Worm (Caenorhabditis elegans) whole organism, young adult: Measurements from ENCODE around the gene C06E1.7.

ENCODE experiments used
- B0019.2 ChIP-seq: fragments of 200-800 bp; sonication (Bioruptor generic); conservative IDR thresholded peaks from 2 replicates; pipeline ENCODE4 v1.3.6; 2022; ENCODE audit warnings: missing genetic modification reagents, missing genetic modification characterization, missing compliant biosample characterization
- F57A8.1 ChIP-seq: fragments of 200-800 bp; sonication (Bioruptor generic); optimal IDR thresholded peaks from 2 replicates; lab custom pipeline; 2018; ENCODE audit warnings: mild to moderate bottlenecking, missing genetic modification characterization, moderate library complexity, missing compliant biosample characterization
- K11D2.4 ChIP-seq: fragments of 200-800 bp; sonication (Bioruptor generic); IDR thresholded peaks from 2 replicates; pipeline ENCODE4 v1.3.6; 2022; ENCODE audit warnings: missing genetic modification reagents, missing genetic modification characterization, missing compliant biosample characterization
- Y53F4B.3 ChIP-seq: fragments of 200-800 bp; sonication (Bioruptor generic); IDR thresholded peaks from 2 replicates; pipeline ENCODE4 v1.3.6; 2022; ENCODE audit warnings: missing genetic modification reagents, missing genetic modification characterization, missing compliant biosample characterization
- Y53G8AR.9 ChIP-seq: fragments of 200-800 bp; sonication (Bioruptor generic); conservative IDR thresholded peaks from 2 replicates; pipeline ENCODE4 v1.3.6; 2022; ENCODE audit warnings: missing genetic modification reagents, missing genetic modification characterization, missing compliant biosample characterization
- akir-1 ChIP-seq: fragments of 200-800 bp; sonication (Bioruptor generic); optimal IDR thresholded peaks from 2 replicates; lab custom pipeline; 2018; ENCODE audit warnings: mild to moderate bottlenecking, missing genetic modification characterization, moderate library complexity, missing compliant biosample characterization
- aptf-3 ChIP-seq: fragments of 200-800 bp; sonication (Bioruptor generic); IDR thresholded peaks from 2 replicates; pipeline ENCODE4 v1.3.6; 2022; ENCODE audit warnings: missing genetic modification characterization, missing compliant biosample characterization
- attf-3 ChIP-seq: fragments of 200-800 bp; sonication (Bioruptor generic); conservative IDR thresholded peaks from 2 replicates; pipeline ENCODE4 v1.3.6; 2022; ENCODE audit warnings: missing genetic modification reagents, missing genetic modification characterization, missing compliant biosample characterization
- cebp-2 ChIP-seq: fragments of 200-800 bp; sonication (Bioruptor generic); IDR thresholded peaks from 2 replicates; pipeline ENCODE4 v1.3.6; 2022; ENCODE audit warnings: missing genetic modification characterization, missing compliant biosample characterization
- ceh-100 ChIP-seq: fragments of 200-800 bp; sonication (Bioruptor generic); IDR thresholded peaks from 2 replicates; pipeline ENCODE4 v1.3.6; 2022; ENCODE audit warnings: missing genetic modification reagents, missing genetic modification characterization, missing compliant biosample characterization
- ceh-58 ChIP-seq: fragments of 200-800 bp; sonication (Bioruptor generic); IDR thresholded peaks from 2 replicates; pipeline ENCODE4 v1.3.6; 2022; ENCODE audit warnings: missing genetic modification characterization, missing compliant biosample characterization
- die-1 ChIP-seq: sonication (generic microtip); optimal IDR thresholded peaks from 2 replicates; lab custom pipeline; 2016; ENCODE audit warnings: missing genotype, mild to moderate bottlenecking, missing genetic modification characterization, missing compliant biosample characterization
- dox-1 ChIP-seq: fragments of 200-800 bp; sonication (Bioruptor generic); IDR thresholded peaks from 2 replicates; pipeline ENCODE4 v1.3.6; 2022; ENCODE audit warnings: missing genetic modification reagents, missing genetic modification characterization, missing compliant biosample characterization
- dpl-1 ChIP-seq: fragments of 150-350 bp; optimal IDR thresholded peaks from 2 replicates; lab custom pipeline; 2014; ENCODE audit warnings: missing biosample characterization, missing genetic modification reagents, missing genetic modification characterization
- efl-1 ChIP-seq: fragments of 150-350 bp; optimal IDR thresholded peaks from 2 replicates; lab custom pipeline; 2014; ENCODE audit warnings: missing biosample characterization, missing genetic modification reagents, missing genetic modification characterization
- egl-18 ChIP-seq: fragments of 200-800 bp; sonication (Bioruptor generic); IDR thresholded peaks from 2 replicates; pipeline ENCODE4 v1.3.6; 2022; ENCODE audit warnings: missing genetic modification reagents, missing genetic modification characterization, missing compliant biosample characterization
- ets-4 ChIP-seq: fragments of 200-800 bp; sonication (Bioruptor generic); optimal IDR thresholded peaks from 2 replicates; lab custom pipeline; 2018; ENCODE audit warnings: mild to moderate bottlenecking, missing genetic modification characterization, missing compliant biosample characterization
- hmg-1.2 ChIP-seq: fragments of 200-800 bp; sonication (Bioruptor generic); IDR thresholded peaks from 2 replicates; pipeline ENCODE4 v1.3.6; 2022; ENCODE audit warnings: missing genetic modification reagents, missing genetic modification characterization, missing compliant biosample characterization
- hrde-1 ChIP-seq: sonication (generic microtip); optimal IDR thresholded peaks from 2 replicates; lab custom pipeline; 2016; ENCODE audit warnings: missing genetic modification characterization, mild to moderate bottlenecking, missing compliant biosample characterization, moderate library complexity, missing genotype, missing genetic modification reagents, borderline replicate concordance
- lin-54 ChIP-seq: fragments of 200-800 bp; sonication (Bioruptor generic); optimal IDR thresholded peaks from 2 replicates; lab custom pipeline; 2018; ENCODE audit warnings: mild to moderate bottlenecking, missing genetic modification characterization, missing compliant biosample characterization
- lsl-1 ChIP-seq: fragments of 200-800 bp; sonication (Bioruptor generic); optimal IDR thresholded peaks from 2 replicates; lab custom pipeline; 2018; ENCODE audit warnings: mild to moderate bottlenecking, missing genetic modification characterization, moderate library complexity, missing compliant biosample characterization
- lsy-27 ChIP-seq: sonication (generic microtip); optimal IDR thresholded peaks from 2 replicates; lab custom pipeline; 2017; ENCODE audit warnings: missing genetic modification characterization, mild to moderate bottlenecking, missing compliant biosample characterization, antibody characterized with exemption, missing genotype, borderline replicate concordance; ENCODE audit not compliant: insufficient read depth
- madf-10 ChIP-seq: sonication (generic microtip); optimal IDR thresholded peaks from 2 replicates; lab custom pipeline; 2016; ENCODE audit warnings: mild to moderate bottlenecking, missing genetic modification characterization, missing compliant biosample characterization
- madf-6 ChIP-seq: fragments of 200-800 bp; sonication (Bioruptor generic); IDR thresholded peaks from 2 replicates; pipeline ENCODE4 v1.3.6; 2022; ENCODE audit warnings: missing genetic modification reagents, missing genetic modification characterization, missing compliant biosample characterization
- mes-4 ChIP-seq: sonication (generic microtip); optimal IDR thresholded peaks from 2 replicates; lab custom pipeline; 2016; ENCODE audit warnings: missing genotype, missing genetic modification characterization, missing compliant biosample characterization
- nfya-1 ChIP-seq: sonication (generic microtip); optimal IDR thresholded peaks from 2 replicates; lab custom pipeline; 2017; ENCODE audit warnings: antibody characterized with exemption, missing compliant biosample characterization, missing genetic modification characterization, borderline replicate concordance; ENCODE audit not compliant: insufficient read depth
- nfyb-1 ChIP-seq: fragments of 200-800 bp; sonication (Bioruptor generic); IDR thresholded peaks from 2 replicates; pipeline ENCODE4 v1.3.6; 2022; ENCODE audit warnings: missing genetic modification reagents, missing genetic modification characterization, missing compliant biosample characterization
- nhr-120 ChIP-seq: fragments of 200-800 bp; sonication (Bioruptor generic); IDR thresholded peaks from 2 replicates; pipeline ENCODE4 v1.3.6; 2022; ENCODE audit warnings: missing genetic modification characterization, missing compliant biosample characterization
- nhr-27 ChIP-seq: fragments of 200-800 bp; sonication (Bioruptor generic); optimal IDR thresholded peaks from 2 replicates; lab custom pipeline; 2018; ENCODE audit warnings: mild to moderate bottlenecking, missing genetic modification characterization, moderate library complexity, missing compliant biosample characterization
- nhr-80 ChIP-seq: sonication (generic microtip); optimal IDR thresholded peaks from 2 replicates; lab custom pipeline; 2016; ENCODE audit warnings: missing genetic modification characterization, missing compliant biosample characterization
- nhr-90 ChIP-seq: sonication (generic microtip); optimal IDR thresholded peaks from 2 replicates; lab custom pipeline; 2016; ENCODE audit warnings: missing genotype, mild to moderate bottlenecking, missing genetic modification characterization, missing compliant biosample characterization
- pha-4 ChIP-seq: fragments of 150-350 bp; sonication (generic microtip); optimal IDR thresholded peaks from 2 replicates; lab custom pipeline; 2014; ENCODE audit warnings: missing biosample characterization, missing genetic modification reagents, missing genetic modification characterization
- rpc-1 ChIP-seq, 2 experiments: fragments of 150-350 bp in 1 of 2; sonication (generic microtip) in 1 of 2; optimal IDR thresholded peaks; 2 replicates each; lab custom pipeline; 2014 to 2018; ENCODE audit warnings: missing biosample characterization in 1 of 2, missing genetic modification characterization in 1 of 2, missing genetic modification reagents in 1 of 2, missing genotype in 1 of 2
- sea-2 ChIP-seq: fragments of 200-800 bp; sonication (Bioruptor generic); IDR thresholded peaks from 2 replicates; pipeline ENCODE4 v1.3.6; 2022; ENCODE audit warnings: missing genetic modification characterization, missing compliant biosample characterization
- snpc-1.1 ChIP-seq: sonication (generic microtip); optimal IDR thresholded peaks from 2 replicates; lab custom pipeline; 2017; ENCODE audit warnings: missing genetic modification characterization, mild to moderate bottlenecking, missing compliant biosample characterization, antibody characterized with exemption, moderate library complexity, missing genotype, missing genetic modification reagents; ENCODE audit not compliant: insufficient read depth
- snpc-3.4 ChIP-seq: sonication (generic microtip); optimal IDR thresholded peaks from 2 replicates; lab custom pipeline; 2017; ENCODE audit warnings: missing genetic modification characterization, mild to moderate bottlenecking, missing compliant biosample characterization, antibody characterized with exemption, moderate library complexity, missing genotype, missing genetic modification reagents
- ztf-3 ChIP-seq: fragments of 200-800 bp; sonication (Bioruptor generic); optimal IDR thresholded peaks from 2 replicates; lab custom pipeline; 2018; ENCODE audit warnings: mild to moderate bottlenecking, missing genetic modification characterization, missing compliant biosample characterization
- ztf-6 ChIP-seq: fragments of 200-800 bp; sonication (Bioruptor generic); IDR thresholded peaks from 2 replicates; pipeline ENCODE4 v1.3.6; 2022; ENCODE audit warnings: missing genetic modification reagents, missing genetic modification characterization, missing compliant biosample characterization

C06E1.7 gene

ce11 chrIII:8560398-8560797 is 33.1 kb downstream of the C06E1.7 start:
- TF ChIP-seq nhr-27 (tag; lab: Kevin White, UChicago) (no peak), sea-2 (no peak), cebp-2 (GFP tag; lab: Robert Waterston, UW) (no peak), ceh-58 (GFP tag; lab: Robert Waterston, UW) (no peak), mes-4 (no peak), lsy-27 (tag; lab: Kevin White, UChicago) (no peak), lsl-1 (GFP tag; lab: Kevin White, UChicago) (no peak)

ce11 chrIII:8556836-8557385 is 36.6 kb downstream of the C06E1.7 start, which contains the start of gene C02D5.2:
TSS of gene C02D5.2 (plus strand) at chrIII:8557335.
- TF ChIP-seq ceh-100, result no peak
- no peak for TF ChIP-seq rpc-1 (optimal IDR thresholded peaks at IDR 0.05; lab: Kevin White, UChicago)
- TF ChIP-seq rpc-1 (tag; optimal IDR thresholded peaks at IDR 0.05; lab: Kevin White, UChicago), result no peak
- peak; percentile 1 for TF ChIP-seq nhr-80 (tag; lab: Kevin White, UChicago)
- TF ChIP-seq lin-54 (GFP tag; lab: Kevin White, UChicago), result no peak
- no peak for TF ChIP-seq snpc-3.4 (tag; lab: Kevin White, UChicago)
- TF ChIP-seq hmg-1.2 (GFP tag; lab: Robert Waterston, UW), result peak; percentile 78; the same call in 1 of the 2 replicates

ce11 chrIII:8555682-8556081 is 37.8 kb downstream of the C06E1.7 start:
- TF ChIP-seq nhr-27 (tag; lab: Kevin White, UChicago) (no peak), B0019.2 (GFP tag; lab: Robert Waterston, UW) (no peak), K11D2.4 (no peak), nhr-120 (GFP tag; lab: Robert Waterston, UW) (no peak), Y53F4B.3 (GFP tag; lab: Robert Waterston, UW) (no peak), madf-6 (no peak), aptf-3 (no peak), nfyb-1 (GFP tag; lab: Robert Waterston, UW) (no peak), ztf-3 (GFP tag; lab: Kevin White, UChicago) (no peak), ztf-6 (GFP tag; lab: Robert Waterston, UW) (no peak), F57A8.1 (GFP tag; lab: Kevin White, UChicago) (no peak), nfya-1 (tag; lab: Kevin White, UChicago) (no peak), akir-1 (no peak), pha-4 (tag; lab: Kevin White, UChicago) (no peak), hrde-1 (no peak), madf-10 (tag; lab: Kevin White, UChicago) (no peak), egl-18 (GFP tag; lab: Robert Waterston, UW) (no peak)

ce11 chrIII:8554472-8554871 is 39.0 kb downstream of the C06E1.7 start, which contains the start of gene gsto-2:
TSS of gene gsto-2 (plus strand) at chrIII:8554772.
- TF ChIP-seq dpl-1 (GFP tag; lab: Kevin White, UChicago) (no peak), efl-1 (no peak), snpc-1.1 (no peak), die-1 (no peak), attf-3 (no peak), ets-4 (no peak), Y53G8AR.9 (no peak), nhr-90 (tag; lab: Kevin White, UChicago) (no peak), madf-6 (no peak), dox-1 (no peak)
- TF ChIP-seq, all 124 proteins: peak for 0
